Worm (Caenorhabditis elegans): ENCODE measurements around the gene F45E12.6.

DNA sequence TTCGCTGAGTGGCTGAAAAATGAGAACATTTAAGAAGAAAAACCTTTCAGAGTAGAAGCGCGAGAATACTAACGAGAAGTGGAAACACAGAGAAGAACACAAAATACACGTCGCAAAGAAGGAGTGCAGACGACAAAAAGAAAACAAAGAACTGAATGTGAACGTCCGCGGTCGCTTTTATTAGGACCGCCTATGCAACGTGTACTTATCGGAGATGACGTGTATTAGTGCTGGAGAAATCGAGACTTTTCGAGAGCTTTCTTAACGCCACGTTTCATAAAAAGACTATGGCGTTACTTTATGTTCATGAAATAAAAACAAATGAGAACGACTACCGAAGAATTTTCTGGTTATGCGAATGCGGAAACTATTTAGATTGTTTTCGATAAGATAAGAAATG lies 38.5 kb upstream of the F45E12.6 start, which contains the start of gene hsp-4:
- TF ChIP-seq aly-2 (tag; optimal IDR thresholded peaks at IDR 0.05) = no peak
- TF ChIP-seq aha-1 (tag) = peak; percentile 60

All from whole organism, L4 larva.